Fruit fly (Drosophila melanogaster): Measurements from ENCODE around the gene RpL9.

RpL9 gene

dm6 chr2L:11039548-11040144, 35.7 kb upstream of the RpL9 start:
- TF ChIP-seq CG11902 (GFP tag; optimal IDR thresholded peaks at IDR 0.05) (no peak), Smox (GFP tag; optimal IDR thresholded peaks at IDR 0.05) (no peak), spab (GFP tag; optimal IDR thresholded peaks at IDR 0.05) (no peak), CG9139 (GFP tag; optimal IDR thresholded peaks at IDR 0.05) (no peak), acj6 (GFP tag; optimal IDR thresholded peaks at IDR 0.05) (no peak), ss (GFP tag; optimal IDR thresholded peaks at IDR 0.05) (no peak), Hr4 (GFP tag; optimal IDR thresholded peaks at IDR 0.05) (no peak), Eip78C (GFP tag) (peak; percentile 3), fkh (GFP tag; optimal IDR thresholded peaks at IDR 0.05) (peak; percentile 64), dac (GFP tag; optimal IDR thresholded peaks at IDR 0.05) (no peak), achi (GFP tag; optimal IDR thresholded peaks at IDR 0.05) (no peak), Ets21C (GFP tag; optimal IDR thresholded peaks at IDR 0.05) (no peak)

- TF ChIP-seq CG3919 (GFP tag; optimal IDR thresholded peaks at IDR 0.05): no peak
- no peak for TF ChIP-seq CG3032 (tag; optimal IDR thresholded peaks at IDR 0.05)
- no peak for TF ChIP-seq Sox102F (GFP tag; optimal IDR thresholded peaks at IDR 0.05)
- peak; percentile 58 for TF ChIP-seq fkh (GFP tag; optimal IDR thresholded peaks at IDR 0.05)
- no peak for TF ChIP-seq achi (GFP tag; optimal IDR thresholded peaks at IDR 0.05)
- peak; percentile 98 for TF ChIP-seq svp (GFP tag)
- TF ChIP-seq CG11902 (GFP tag; optimal IDR thresholded peaks at IDR 0.05): no peak
- TF ChIP-seq CG6276 (GFP tag; optimal IDR thresholded peaks at IDR 0.05): no peak
- TF ChIP-seq CG6854 (GFP tag; optimal IDR thresholded peaks at IDR 0.05): peak; percentile 7
- no peak for TF ChIP-seq Blimp-1 (GFP tag; optimal IDR thresholded peaks at IDR 0.05)
- TF ChIP-seq CG8119 (GFP tag; IDR thresholded peaks at IDR 0.05): no peak
- TF ChIP-seq Lpt (GFP tag; optimal IDR thresholded peaks at IDR 0.05): no peak
- TF ChIP-seq Sox15 (GFP tag; optimal IDR thresholded peaks at IDR 0.05): no peak
- TF ChIP-seq vri (GFP tag; optimal IDR thresholded peaks at IDR 0.05): peak; percentile 35
- TF ChIP-seq CG10631 (GFP tag; optimal IDR thresholded peaks at IDR 0.05): no peak
- no peak for TF ChIP-seq topi (GFP tag; optimal IDR thresholded peaks at IDR 0.05)
- TF ChIP-seq Hr38 (GFP tag; optimal IDR thresholded peaks at IDR 0.05): no peak
- no peak for TF ChIP-seq CG9139 (GFP tag; optimal IDR thresholded peaks at IDR 0.05)
- no peak for TF ChIP-seq Hr39 (GFP tag; optimal IDR thresholded peaks at IDR 0.05)
- no peak for TF ChIP-seq CG6163 (GFP tag; IDR thresholded peaks at IDR 0.05)
- TF ChIP-seq fd59A (GFP tag; optimal IDR thresholded peaks at IDR 0.05): no peak
- no peak for TF ChIP-seq ss (GFP tag; optimal IDR thresholded peaks at IDR 0.05)
- TF ChIP-seq Ets96B (tag; optimal IDR thresholded peaks at IDR 0.05): no peak
- TF ChIP-seq Eip93F (GFP tag; optimal IDR thresholded peaks at IDR 0.05): peak; percentile 74
- TF ChIP-seq Eip75B (GFP tag; optimal IDR thresholded peaks at IDR 0.05): no peak
- no peak for TF ChIP-seq dac (GFP tag; optimal IDR thresholded peaks at IDR 0.05)
- TF ChIP-seq CG11762 (GFP tag; optimal IDR thresholded peaks at IDR 0.05; ENCODE audit: insufficient read depth): no peak
- TF ChIP-seq Sox14 (GFP tag; optimal IDR thresholded peaks at IDR 0.05): no peak
- no peak for TF ChIP-seq pdm3 (GFP tag; optimal IDR thresholded peaks at IDR 0.05)
- TF ChIP-seq Eip78C (GFP tag): peak; percentile 23
Observed at dm6 chr2L:11038918-11039317, 34.9 kb upstream of the RpL9 start.

- peak; percentile 17 for TF ChIP-seq CG10631 (GFP tag; optimal IDR thresholded peaks at IDR 0.05)
- peak; percentile 35 for TF ChIP-seq CG31627 (GFP tag; optimal IDR thresholded peaks at IDR 0.05)
- TF ChIP-seq CG4318 (GFP tag; optimal IDR thresholded peaks at IDR 0.05): no peak
- TF ChIP-seq Sox15 (GFP tag; optimal IDR thresholded peaks at IDR 0.05): no peak
- TF ChIP-seq CG11902 (GFP tag; optimal IDR thresholded peaks at IDR 0.05): no peak
- peak; percentile 12 for TF ChIP-seq pdm3 (GFP tag; optimal IDR thresholded peaks at IDR 0.05)
- TF ChIP-seq OdsH (GFP tag; optimal IDR thresholded peaks at IDR 0.05): peak; percentile 28
- TF ChIP-seq Smox (GFP tag; optimal IDR thresholded peaks at IDR 0.05): no peak
- TF ChIP-seq fkh (GFP tag; optimal IDR thresholded peaks at IDR 0.05): peak; percentile 85
- no peak for TF ChIP-seq Lpt (GFP tag; optimal IDR thresholded peaks at IDR 0.05)
- 0 out of 2 replicates have a peak, but pooled peaks have one; percentile 34 for TF ChIP-seq CG15336 (GFP tag; IDR thresholded peaks at IDR 0.05)
- TF ChIP-seq net (GFP tag; optimal IDR thresholded peaks at IDR 0.05): peak; percentile 22
- TF ChIP-seq CG34406 (GFP tag; optimal IDR thresholded peaks at IDR 0.05): peak; percentile 12
- TF ChIP-seq CG9139 (GFP tag; optimal IDR thresholded peaks at IDR 0.05): no peak
- peak in 1 of 2 experiments; percentile 18 for TF ChIP-seq salr (GFP tag; optimal IDR thresholded peaks at IDR 0.05)
- no peak for TF ChIP-seq Hr38 (GFP tag; optimal IDR thresholded peaks at IDR 0.05)
- TF ChIP-seq CG7368 (GFP tag; optimal IDR thresholded peaks at IDR 0.05): no peak
- TF ChIP-seq CG3919 (GFP tag; optimal IDR thresholded peaks at IDR 0.05): no peak
- TF ChIP-seq CG6276 (GFP tag; optimal IDR thresholded peaks at IDR 0.05): no peak
- TF ChIP-seq CG6163 (GFP tag; IDR thresholded peaks at IDR 0.05): no peak
- peak; percentile 30 for TF ChIP-seq esn (GFP tag; optimal IDR thresholded peaks at IDR 0.05)
- TF ChIP-seq Eip78C (GFP tag): peak; percentile 76
- TF ChIP-seq Eip93F (GFP tag; optimal IDR thresholded peaks at IDR 0.05): no peak
- peak; percentile 29 for TF ChIP-seq svp (GFP tag)
Observed at dm6 chr2L:11037583-11038517, 33.9 kb upstream of the RpL9 start.
